Worm (Caenorhabditis elegans): ENCODE measurements around the gene F53C3.7.

DNA sequence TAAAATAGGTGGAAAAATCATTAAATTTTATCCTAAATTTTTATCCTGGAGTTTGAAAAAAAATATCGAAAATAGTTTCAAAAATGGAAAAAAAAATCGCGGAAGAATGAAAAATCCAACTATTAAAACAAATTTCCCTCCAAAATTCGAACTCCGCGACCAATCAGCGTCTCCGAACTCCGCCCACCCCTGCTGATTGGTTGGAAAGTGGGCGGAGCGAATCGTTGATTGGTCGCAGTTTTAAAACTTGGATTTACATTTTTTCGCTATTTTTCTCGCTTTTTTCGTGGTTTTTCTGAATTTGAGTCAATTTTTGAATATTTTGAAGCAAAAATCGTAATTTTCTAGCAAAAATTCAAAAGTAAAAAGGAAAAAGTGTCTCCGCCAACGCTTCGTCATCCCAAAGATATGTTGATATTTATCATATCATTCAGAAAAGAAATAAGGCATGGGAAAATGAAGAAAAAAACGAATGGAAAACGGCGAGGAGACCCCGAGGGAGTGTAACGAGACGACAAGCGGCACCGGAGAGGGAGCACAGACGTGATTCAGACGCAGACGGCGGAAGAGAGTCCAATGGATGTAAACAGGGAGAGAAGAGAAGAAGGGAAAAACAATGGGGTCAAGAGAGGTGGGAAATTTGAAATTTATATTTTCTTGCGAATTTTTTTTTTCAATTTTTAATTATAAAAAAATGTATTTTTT is 35.8 kb downstream of the F53C3.7 start:
- TF ChIP-seq dao-5 (tag; optimal IDR thresholded peaks at IDR 0.05): no peak
- peak; percentile 72 for TF ChIP-seq W03F9.2 (tag; optimal IDR thresholded peaks at IDR 0.05)

All from whole organism, L4/young adult.